Fruit fly (Drosophila melanogaster) whole organism: ENCODE results near the gene nrv2.

ENCODE experiments used
- CG8478 ChIP-seq: fragments of >200 bp; optimal IDR thresholded peaks from 2 replicates; lab custom pipeline; 2018; ENCODE audit warnings: inconsistent platforms
- EcR ChIP-seq, 2 experiments: fragments of >200 bp; optimal IDR thresholded peaks; 2 replicates each; lab custom pipeline; 2017; ENCODE audit warnings: missing biosample characterization in 2 of 2, missing genetic modification characterization in 2 of 2, missing genetic modification reagents in 2 of 2
- psq ChIP-seq: fragments of >200 bp; optimal IDR thresholded peaks from 2 replicates; lab custom pipeline; 2017
- usp ChIP-seq: fragments of >200 bp; optimal IDR thresholded peaks from 2 replicates; lab custom pipeline; 2017; ENCODE audit warnings: missing biosample characterization, missing genetic modification characterization, mixed read lengths

DNA sequence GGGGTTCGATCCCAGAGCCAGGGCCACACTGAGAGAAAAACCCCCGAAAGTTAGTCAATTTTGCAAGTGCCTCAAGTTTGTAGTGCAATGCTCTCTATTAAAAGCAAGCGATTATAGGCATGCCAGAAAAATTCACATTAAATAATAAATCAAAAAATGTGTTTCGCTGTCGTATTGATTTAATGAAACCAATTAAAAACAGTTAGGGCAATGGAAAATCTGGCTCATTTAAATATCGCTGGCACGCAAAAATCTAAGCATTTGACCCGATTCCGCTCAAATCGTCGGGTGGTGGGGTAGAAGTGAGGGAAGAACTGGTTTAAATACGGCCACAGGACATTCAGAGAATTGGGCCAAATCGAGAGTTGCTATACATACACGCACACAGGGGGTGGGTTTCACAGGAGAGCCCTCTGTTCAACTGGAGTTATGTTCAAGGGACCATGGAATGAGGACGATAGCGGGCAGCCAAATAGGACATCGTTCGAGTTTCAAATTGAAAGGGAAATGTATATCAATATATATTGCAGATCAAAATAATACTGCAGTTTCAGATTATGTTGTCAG, 3.6 kb downstream of the nrv2 start:
- TF ChIP-seq usp (GFP tag; lab: Kevin White, UChicago) (no peak), EcR (GFP tag; optimal IDR thresholded peaks at IDR 0.05; lab: Kevin White, UChicago) (no peak), psq (lab: Kevin White, UChicago) (no peak), CG8478 (no peak)
